Worm (Caenorhabditis elegans): Measurements from ENCODE around the gene math-40.

DNA sequence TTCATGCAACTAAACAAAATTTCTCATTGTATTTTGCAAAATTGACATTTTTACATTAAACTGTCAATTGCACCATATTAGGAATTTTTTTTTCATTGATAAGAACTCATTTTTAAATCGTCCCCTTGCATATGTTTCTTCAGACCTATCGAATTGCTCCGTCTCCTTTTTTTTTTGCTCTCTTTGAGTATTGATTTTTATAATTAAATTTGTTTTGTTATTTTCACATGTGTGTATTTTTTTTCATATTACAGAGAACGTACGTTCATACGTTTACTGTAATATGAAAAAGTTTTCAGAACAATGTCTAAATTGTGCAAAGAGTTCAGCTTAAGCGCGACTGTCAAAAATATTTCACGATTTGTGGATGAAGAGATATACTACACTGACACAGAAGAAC is 38.7 kb downstream of the math-40 start, which contains the start of gene math-14:
- TF ChIP-seq ztf-29 (GFP tag; IDR thresholded peaks at IDR 0.05): no peak
- TF ChIP-seq klf-2 (GFP tag; conservative IDR thresholded peaks at IDR 0.05): no peak

All from whole organism, midembryonic.